Worm (Caenorhabditis elegans): Measurements from ENCODE around the gene srx-45.

The srx-45 gene

DNA sequence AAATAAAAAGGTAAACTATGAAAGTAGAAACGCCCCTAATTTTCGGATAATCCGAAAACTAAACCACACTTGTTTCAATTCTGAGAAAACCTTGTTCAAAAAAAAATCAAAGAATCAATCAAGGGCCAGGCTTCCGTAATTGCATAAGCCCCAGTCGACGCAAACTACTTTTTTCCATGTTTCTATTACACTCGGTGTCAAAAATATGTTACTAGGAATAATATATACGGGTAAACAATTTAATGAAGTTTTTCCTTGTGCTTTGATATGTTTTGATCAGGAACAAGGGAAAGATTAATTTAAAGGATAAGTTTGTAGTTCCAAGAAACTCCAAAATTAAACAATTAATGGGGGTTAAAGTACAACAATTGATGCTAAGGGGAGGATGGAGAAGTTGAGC lies 3.3 kb upstream of the srx-45 start (continued):
- TF ChIP-seq repo-1 (tag; optimal IDR thresholded peaks at IDR 0.05) (no peak), lin-26 (GFP tag; IDR thresholded peaks at IDR 0.05) (no peak), T26A5.8 (tag; optimal IDR thresholded peaks at IDR 0.05) (no peak), attf-5 (GFP tag; optimal IDR thresholded peaks at IDR 0.05) (no peak)

ce11 chrIII:9300670-9301069 lies 5.8 kb downstream of the srx-45 start:
- TF ChIP-seq F22D6.2 (tag; optimal IDR thresholded peaks at IDR 0.05) (no peak), xnd-1 (tag; optimal IDR thresholded peaks at IDR 0.05) (no peak), akir-1 (GFP tag; optimal IDR thresholded peaks at IDR 0.05) (no peak), somi-1 (GFP tag; optimal IDR thresholded peaks at IDR 0.05) (no peak), K11D2.4 (GFP tag; IDR thresholded peaks at IDR 0.05) (no peak)

DNA sequence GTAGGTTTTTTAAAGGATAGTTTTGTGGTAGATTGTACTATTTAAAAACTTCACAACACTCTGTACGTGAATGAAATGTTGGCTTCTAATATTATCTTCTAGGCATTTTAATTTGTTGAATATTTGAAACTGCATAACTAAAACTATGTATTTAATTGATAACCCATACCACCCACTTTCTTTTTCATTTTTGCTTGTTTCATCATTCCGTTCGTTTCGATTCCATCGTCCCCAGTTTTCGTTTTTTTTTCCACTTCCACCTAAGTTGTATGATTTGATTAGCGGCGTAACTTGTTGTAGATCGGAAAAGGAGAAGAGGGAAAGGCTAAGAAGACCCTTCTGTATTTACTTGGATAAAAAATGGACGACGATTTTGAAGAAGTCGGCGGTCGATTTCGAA lies 6.6 kb downstream of the srx-45 start, which contains the start of gene K01B6.3:
Gene K01B6.3 (plus strand): TSS at position 301 of the 400 bp plus-strand sequence.
- TF ChIP-seq Y53G8AR.9 (GFP tag; conservative IDR thresholded peaks at IDR 0.05) (no peak), B0336.3 (GFP tag; IDR thresholded peaks at IDR 0.05) (no peak), ceh-91 (GFP tag; IDR thresholded peaks at IDR 0.05) (no peak), somi-1 (GFP tag; optimal IDR thresholded peaks at IDR 0.05) (no peak), lsl-1 (GFP tag; optimal IDR thresholded peaks at IDR 0.05) (no peak), cebp-2 (GFP tag; IDR thresholded peaks at IDR 0.05) (no peak), B0261.1 (tag; optimal IDR thresholded peaks at IDR 0.05) (no peak), dpl-1 (GFP tag; optimal IDR thresholded peaks at IDR 0.05) (no peak), lsy-27 (tag; optimal IDR thresholded peaks at IDR 0.05; ENCODE audit: borderline replicate concordance, insufficient read depth) (no peak), efl-1 (GFP tag; optimal IDR thresholded peaks at IDR 0.05) (no peak), ztf-26 (tag; optimal IDR thresholded peaks at IDR 0.05) (no peak), ceh-40 (GFP tag; IDR thresholded peaks at IDR 0.05) (no peak), snpc-1.3 (tag; optimal IDR thresholded peaks at IDR 0.05; ENCODE audit: insufficient read depth) (no peak), rcor-1 (GFP tag; IDR thresholded peaks at IDR 0.05) (no peak), C06A6.2 (GFP tag; conservative IDR thresholded peaks at IDR 0.05) (no peak), tlf-1 (GFP tag; optimal IDR thresholded peaks at IDR 0.05) (no peak)

DNA sequence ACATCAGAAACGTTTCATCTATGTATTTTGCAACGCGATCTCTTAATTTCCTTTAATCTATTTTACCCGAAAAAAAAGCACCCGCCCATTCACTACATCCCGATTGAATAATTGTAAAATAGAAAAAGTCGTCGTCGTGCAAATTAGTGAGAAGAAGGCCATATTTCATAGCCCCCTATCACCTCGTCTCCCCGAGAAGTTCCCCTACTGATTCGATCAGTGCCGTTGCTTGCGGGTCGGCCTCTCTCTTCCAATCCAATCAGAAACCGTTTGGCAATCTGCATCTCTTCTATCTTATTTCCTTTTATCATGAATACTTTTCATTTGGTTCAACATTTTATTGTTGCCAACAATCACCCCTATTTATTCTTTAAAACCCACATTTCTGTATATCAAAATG lies 7.4 kb downstream of the srx-45 start:
- TF ChIP-seq ztf-28 (GFP tag; IDR thresholded peaks at IDR 0.05): no peak
- no peak for TF ChIP-seq nhr-179 (tag; optimal IDR thresholded peaks at IDR 0.05)
- no peak for TF ChIP-seq Y53G8AR.9 (GFP tag; conservative IDR thresholded peaks at IDR 0.05)
- TF ChIP-seq snpc-4 (GFP tag; optimal IDR thresholded peaks at IDR 0.05): no peak
- no peak for TF ChIP-seq snpc-4 (tag; optimal IDR thresholded peaks at IDR 0.05)
- no peak for TF ChIP-seq zfh-2 (GFP tag; conservative IDR thresholded peaks at IDR 0.05)
- TF ChIP-seq nhr-27 (tag; optimal IDR thresholded peaks at IDR 0.05): no peak
- TF ChIP-seq ceh-79 (tag; optimal IDR thresholded peaks at IDR 0.05): no peak
- TF ChIP-seq ceh-100 (GFP tag; IDR thresholded peaks at IDR 0.05): no peak
- TF ChIP-seq ccch-3 (GFP tag; optimal IDR thresholded peaks at IDR 0.05): no peak
- TF ChIP-seq madf-3 (GFP tag; IDR thresholded peaks at IDR 0.05): no peak
- TF ChIP-seq sdz-38 (tag; optimal IDR thresholded peaks at IDR 0.05): no peak
- TF ChIP-seq B0261.1 (tag; optimal IDR thresholded peaks at IDR 0.05): no peak
- TF ChIP-seq lin-54 (GFP tag; optimal IDR thresholded peaks at IDR 0.05): no peak
- TF ChIP-seq let-526 (GFP tag; IDR thresholded peaks at IDR 0.05): no peak
- TF ChIP-seq rec-8 (tag; optimal IDR thresholded peaks at IDR 0.05): no peak
- no peak for TF ChIP-seq snpc-1.1 (tag; optimal IDR thresholded peaks at IDR 0.05; ENCODE audit: insufficient read depth)
